Fruit fly (Drosophila melanogaster) whole organism, embryonic: Measurements from ENCODE around the gene CG42554.

Experiments used
- Blimp-1 ChIP-seq: fragments of 200-800 bp; sonication (Bioruptor generic); optimal IDR thresholded peaks from 3 replicates; lab custom pipeline; 2018; ENCODE audit warnings: missing biosample characterization, missing genetic modification characterization, mild to moderate bottlenecking, moderate library complexity, missing genetic modification reagents
- CG10321 ChIP-seq: fragments of 200-800 bp; sonication (Bioruptor generic); IDR thresholded peaks from 2 replicates; pipeline ENCODE4 v1.3.6; 2022; ENCODE audit warnings: missing biosample characterization, missing genetic modification characterization
- CG1233 ChIP-seq: fragments of 200-800 bp; sonication (Bioruptor generic); optimal IDR thresholded peaks from 4 replicates; lab custom pipeline; 2018; ENCODE audit warnings: missing biosample characterization, mild to moderate bottlenecking, missing genetic modification characterization
- cwo ChIP-seq: fragments of 200-800 bp; sonication (Bioruptor generic); optimal IDR thresholded peaks from 3 replicates; lab custom pipeline; 2017; ENCODE audit warnings: missing biosample characterization, missing genetic modification characterization, mild to moderate bottlenecking, moderate library complexity, missing genetic modification reagents
- kay ChIP-seq: fragments of 200-800 bp; sonication (Bioruptor generic); optimal IDR thresholded peaks from 2 replicates; lab custom pipeline; 2016; ENCODE audit warnings: missing biosample characterization, missing genetic modification characterization
- repo ChIP-seq: fragments of 200-800 bp; sonication (Bioruptor generic); optimal IDR thresholded peaks from 2 replicates; lab custom pipeline; 2016; ENCODE audit warnings: missing biosample characterization, missing genetic modification characterization

DNA sequence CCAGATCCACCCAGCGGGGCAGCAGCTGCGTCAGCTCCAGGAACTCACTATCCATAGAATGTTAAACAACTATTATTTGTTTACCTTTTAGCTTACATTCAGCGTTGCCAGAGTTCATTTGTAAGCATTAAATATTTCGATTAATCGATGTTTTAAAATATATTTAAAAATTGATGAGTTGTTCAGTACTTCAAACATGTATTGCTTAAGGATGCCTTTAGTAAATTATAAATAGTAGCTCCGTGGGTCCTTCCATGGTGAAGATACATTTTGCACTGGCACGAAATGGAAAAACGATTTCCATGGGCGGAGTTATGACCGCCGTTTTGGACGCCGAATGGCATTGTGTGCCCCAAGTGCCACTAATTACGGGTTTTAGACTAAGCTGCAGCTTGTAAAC lies 5.8 kb downstream of the CG42554 start, which contains the start of the genes JMJD5 and Gr61a:
- no peak for TF ChIP-seq CG1233 (GFP tag; lab: Kevin White, UChicago)
- TF ChIP-seq cwo (GFP tag; lab: Kevin White, UChicago) = no peak
- TF ChIP-seq CG10321 = no peak
- TF ChIP-seq repo (GFP tag; lab: Kevin White, UChicago) = no peak
- no peak for TF ChIP-seq kay (GFP tag; lab: Kevin White, UChicago)
- no peak for TF ChIP-seq Blimp-1
